Worm (Caenorhabditis elegans) whole organism, L4/young adult: ENCODE measurements around the gene T06D8.2.

Source experiments
- dao-5 ChIP-seq: sonication (generic microtip); optimal IDR thresholded peaks from 2 replicates; lab custom pipeline; 2016; ENCODE audit warnings: missing genotype, missing genetic modification characterization, moderate library complexity, missing compliant biosample characterization
- him-1 ChIP-seq: sonication (generic microtip); optimal IDR thresholded peaks from 2 replicates; lab custom pipeline; 2016; ENCODE audit warnings: missing genotype, missing genetic modification reagents, missing genetic modification characterization, missing compliant biosample characterization

- TF ChIP-seq dao-5 (tag; lab: Kevin White, UChicago), result no peak
- TF ChIP-seq him-1 (tag; lab: Kevin White, UChicago), result no peak
Measured at ce11 chrII:11226379-11226778, at the start of gene T06D8.2.
